Worm (Caenorhabditis elegans): ENCODE results near the gene T05A7.11.

T05A7.11 gene

ce11 chrII:4681391-4681790 is 16.1 kb upstream of the T05A7.11 start, which contains the start of gene T05A7.7:
Gene T05A7.7, minus strand, starts transcription at chrII:4681491.
- TF ChIP-seq zfh-2 (GFP tag; conservative IDR thresholded peaks at IDR 0.05) (no peak), F10E7.11 (tag; optimal IDR thresholded peaks at IDR 0.05) (no peak), nfya-1 (tag; optimal IDR thresholded peaks at IDR 0.05; ENCODE audit: borderline replicate concordance, insufficient read depth) (no peak), tbp1 (GFP tag; optimal IDR thresholded peaks at IDR 0.05) (no peak), Y53F4B.3 (GFP tag; IDR thresholded peaks at IDR 0.05) (no peak), snpc-4 (GFP tag; optimal IDR thresholded peaks at IDR 0.05) (no peak), snpc-4 (tag; optimal IDR thresholded peaks at IDR 0.05) (no peak), tbx-9 (tag; optimal IDR thresholded peaks at IDR 0.05; ENCODE audit: borderline replicate concordance) (no peak), pha-4 (tag; optimal IDR thresholded peaks at IDR 0.05) (no peak), F49E8.2 (tag; optimal IDR thresholded peaks at IDR 0.05; ENCODE audit: insufficient read depth) (no peak), attf-3 (GFP tag; conservative IDR thresholded peaks at IDR 0.05) (no peak), efl-1 (GFP tag; optimal IDR thresholded peaks at IDR 0.05) (no peak), nfya-2 (GFP tag; IDR thresholded peaks at IDR 0.05) (no peak), hlh-12 (tag; optimal IDR thresholded peaks at IDR 0.05) (no peak), snpc-3.4 (tag; optimal IDR thresholded peaks at IDR 0.05) (no peak), hmg-1.2 (GFP tag; IDR thresholded peaks at IDR 0.05) (no peak), ztf-3 (GFP tag; optimal IDR thresholded peaks at IDR 0.05) (no peak), gei-17 (GFP tag; optimal IDR thresholded peaks at IDR 0.05) (no peak), snpc-1.1 (tag; optimal IDR thresholded peaks at IDR 0.05; ENCODE audit: insufficient read depth) (no peak), ceh-40 (GFP tag; IDR thresholded peaks at IDR 0.05) (no peak)

- TF ChIP-seq mcd-1 (GFP tag; IDR thresholded peaks at IDR 0.05) (no peak), ztf-3 (GFP tag; optimal IDR thresholded peaks at IDR 0.05) (no peak), madf-6 (GFP tag; IDR thresholded peaks at IDR 0.05) (no peak), zim-3 (tag; optimal IDR thresholded peaks at IDR 0.05) (no peak), attf-6 (GFP tag; IDR thresholded peaks at IDR 0.05) (no peak), ztf-6 (GFP tag; IDR thresholded peaks at IDR 0.05) (no peak), nhr-179 (tag; optimal IDR thresholded peaks at IDR 0.05) (no peak), ZK185.1 (tag; optimal IDR thresholded peaks at IDR 0.05; ENCODE audit: poor library complexity, severe bottlenecking) (no peak), cebp-2 (GFP tag; IDR thresholded peaks at IDR 0.05) (no peak), ceh-40 (GFP tag; IDR thresholded peaks at IDR 0.05) (no peak), ceh-79 (tag; optimal IDR thresholded peaks at IDR 0.05) (no peak), snpc-3.4 (tag; optimal IDR thresholded peaks at IDR 0.05) (no peak), F22D6.2 (tag; optimal IDR thresholded peaks at IDR 0.05) (no peak), ztf-22 (GFP tag; optimal IDR thresholded peaks at IDR 0.05) (no peak)
Measured at ce11 chrII:4677916-4678315, 12.7 kb upstream of the T05A7.11 start, which contains the start of gene T05A7.1. Gene T05A7.1, plus strand, starts transcription at chrII:4678216.

- no peak for TF ChIP-seq B0019.2 (GFP tag; conservative IDR thresholded peaks at IDR 0.05)
- TF ChIP-seq bed-2 (GFP tag; IDR thresholded peaks at IDR 0.05), result no peak
- TF ChIP-seq nhr-120 (GFP tag; IDR thresholded peaks at IDR 0.05), result no peak
- no peak for TF ChIP-seq attf-6 (GFP tag; IDR thresholded peaks at IDR 0.05)
- no peak for TF ChIP-seq ceh-40 (GFP tag; IDR thresholded peaks at IDR 0.05)
- TF ChIP-seq ekl-4 (GFP tag; IDR thresholded peaks at IDR 0.05), result no peak
- no peak for TF ChIP-seq nfya-1 (tag; optimal IDR thresholded peaks at IDR 0.05; ENCODE audit: borderline replicate concordance, insufficient read depth)
- no peak for TF ChIP-seq T07F8.4 (tag; optimal IDR thresholded peaks at IDR 0.05)
- no peak for TF ChIP-seq madf-8 (GFP tag; conservative IDR thresholded peaks at IDR 0.05)
- TF ChIP-seq F52B5.7 (tag; optimal IDR thresholded peaks at IDR 0.05), result no peak
- no peak for TF ChIP-seq lin-35 (GFP tag; optimal IDR thresholded peaks at IDR 0.05)
- TF ChIP-seq fkh-3 (tag; optimal IDR thresholded peaks at IDR 0.05), result no peak
- no peak for TF ChIP-seq F39B2.1 (GFP tag; IDR thresholded peaks at IDR 0.05)
- no peak for TF ChIP-seq K11D2.4 (GFP tag; IDR thresholded peaks at IDR 0.05)
- TF ChIP-seq ztf-18 (tag; optimal IDR thresholded peaks at IDR 0.05), result no peak
- TF ChIP-seq egl-18 (GFP tag; IDR thresholded peaks at IDR 0.05), result no peak
- TF ChIP-seq K12H6.12 (tag; optimal IDR thresholded peaks at IDR 0.05), result no peak
- no peak for TF ChIP-seq somi-1 (GFP tag; optimal IDR thresholded peaks at IDR 0.05)
Measured at ce11 chrII:4676241-4676640, 11.0 kb upstream of the T05A7.11 start.
